Fruit fly (Drosophila melanogaster) whole organism, wandering third instar larva: Measurements from ENCODE around the gene Tig.

Experiments used
- Abd-B ChIP-seq: fragments of >200 bp; optimal IDR thresholded peaks from 2 replicates; lab custom pipeline; 2017; ENCODE audit warnings: missing biosample characterization, missing genetic modification characterization
- CG9705 ChIP-seq: fragments of 200-800 bp; sonication (Bioruptor generic); optimal IDR thresholded peaks from 2 replicates; lab custom pipeline; 2018; ENCODE audit warnings: missing biosample characterization, mild to moderate bottlenecking, missing genetic modification characterization
- Dfd ChIP-seq: fragments of >200 bp; optimal IDR thresholded peaks from 2 replicates; lab custom pipeline; 2017; ENCODE audit warnings: missing biosample characterization, missing genetic modification characterization
- Dif ChIP-seq: fragments of 200-275, 200-300 bp; sonication (Bioruptor generic); optimal IDR thresholded peaks from 2 replicates; lab custom pipeline; 2018; ENCODE audit warnings: missing biosample characterization, missing genetic modification characterization; ENCODE audit not compliant: partially characterized antibody
- GATAd ChIP-seq: sonication (Bioruptor generic); optimal IDR thresholded peaks from 2 replicates; lab custom pipeline; 2016; ENCODE audit warnings: missing biosample characterization, missing genetic modification characterization
- Hnf4 ChIP-seq: fragments of 200-800 bp; sonication (Bioruptor generic); optimal IDR thresholded peaks from 2 replicates; lab custom pipeline; 2016; ENCODE audit warnings: missing biosample characterization, mild to moderate bottlenecking, missing genetic modification characterization
- Hr78 ChIP-seq: fragments of >200 bp; optimal IDR thresholded peaks from 2 replicates; lab custom pipeline; 2017; ENCODE audit warnings: missing biosample characterization, missing genetic modification characterization
- Hr83 ChIP-seq: fragments of 200-300 bp; sonication (Bioruptor generic); optimal IDR thresholded peaks from 2 replicates; lab custom pipeline; 2016; ENCODE audit warnings: missing biosample characterization, mild to moderate bottlenecking, missing genetic modification characterization, moderate library complexity; ENCODE audit not compliant: poor library complexity, severe bottlenecking
- Jra ChIP-seq: sonication (Bioruptor generic); optimal IDR thresholded peaks from 2 replicates; lab custom pipeline; 2016; ENCODE audit warnings: missing biosample characterization, missing genetic modification characterization
- Myc ChIP-seq: fragments of >200 bp; optimal IDR thresholded peaks from 2 replicates; lab custom pipeline; 2017
- N ChIP-seq: fragments of >200 bp; optimal IDR thresholded peaks from 2 replicates; lab custom pipeline; 2018; ENCODE audit warnings: missing biosample characterization, missing external identifiers, missing genetic modification characterization
- OdsH ChIP-seq: fragments of 200-800 bp; sonication (Bioruptor generic); optimal IDR thresholded peaks from 2 replicates; lab custom pipeline; 2016; ENCODE audit warnings: missing biosample characterization, mild to moderate bottlenecking, missing genetic modification characterization
- Rel ChIP-seq, 2 experiments: fragments of 200-800 bp; sonication (Bioruptor generic) in 1 of 2; optimal IDR thresholded peaks; 2 replicates in 1 of 2; 3 replicates in 1 of 2; lab custom pipeline; 2016 to 2019; ENCODE audit warnings: mild to moderate bottlenecking in 2 of 2, missing biosample characterization in 2 of 2, missing genetic modification characterization in 2 of 2, moderate library complexity in 1 of 2
- Vsx2 ChIP-seq: fragments of 200-300, 225-300 bp; sonication (Bioruptor generic); optimal IDR thresholded peaks from 2 replicates; lab custom pipeline; 2018; ENCODE audit warnings: missing biosample characterization, missing genetic modification characterization; ENCODE audit not compliant: partially characterized antibody
- br ChIP-seq: fragments of 200-800 bp; sonication (Bioruptor generic); optimal IDR thresholded peaks from 2 replicates; lab custom pipeline; 2016; ENCODE audit warnings: missing biosample characterization, missing genetic modification characterization
- brk ChIP-seq: fragments of 200-800 bp; sonication (Bioruptor generic); optimal IDR thresholded peaks from 2 replicates; lab custom pipeline; 2016; ENCODE audit warnings: missing biosample characterization, mild to moderate bottlenecking, missing genetic modification characterization
- dl ChIP-seq, 2 experiments: fragments of 175-275, 200-275 bp in 1 of 2; fragments of 200-275 bp in 1 of 2; sonication (Bioruptor generic); optimal IDR thresholded peaks; lab custom pipeline; 2018; ENCODE audit warnings: mild to moderate bottlenecking in 2 of 2, missing biosample characterization in 2 of 2, missing genetic modification characterization in 2 of 2, moderate library complexity in 2 of 2; ENCODE audit not compliant: partially characterized antibody in 2 of 2, insufficient read depth in 1 of 2
- dsf ChIP-seq: sonication (Bioruptor generic); optimal IDR thresholded peaks from 2 replicates; lab custom pipeline; 2016; ENCODE audit warnings: missing biosample characterization, missing genetic modification characterization, borderline replicate concordance
- ey ChIP-seq: fragments of 200-800 bp; sonication (Bioruptor generic); optimal IDR thresholded peaks from 2 replicates; lab custom pipeline; 2016; ENCODE audit warnings: missing biosample characterization, missing genetic modification characterization
- foxo ChIP-seq, 2 experiments: fragments of 200-800 bp; sonication (Bioruptor generic); optimal IDR thresholded peaks; 2 replicates in 1 of 2; 3 replicates in 1 of 2; lab custom pipeline; 2016 to 2017; ENCODE audit warnings: missing biosample characterization in 2 of 2, missing genetic modification characterization in 2 of 2
- fru ChIP-seq: fragments of 200-800 bp; sonication (Bioruptor generic); optimal IDR thresholded peaks from 3 replicates; lab custom pipeline; 2016; ENCODE audit warnings: missing biosample characterization, mild to moderate bottlenecking, missing genetic modification characterization
- h ChIP-seq: fragments of 200-800 bp; sonication (Bioruptor generic); optimal IDR thresholded peaks from 3 replicates; lab custom pipeline; 2016; ENCODE audit warnings: missing biosample characterization, mild to moderate bottlenecking, missing genetic modification characterization
- jim ChIP-seq: fragments of 175-275, 200-325 bp; sonication (Bioruptor generic); optimal IDR thresholded peaks from 2 replicates; lab custom pipeline; 2016; ENCODE audit warnings: missing biosample characterization, mild to moderate bottlenecking, missing genetic modification characterization
- lola ChIP-seq: fragments of >200 bp; optimal IDR thresholded peaks from 2 replicates; lab custom pipeline; 2017; ENCODE audit warnings: missing biosample characterization, missing genetic modification characterization
- psq ChIP-seq: fragments of 200-800 bp; sonication (Bioruptor generic); optimal IDR thresholded peaks from 3 replicates; lab custom pipeline; 2017; ENCODE audit warnings: missing biosample characterization, mild to moderate bottlenecking, missing genetic modification characterization, moderate library complexity
- rgr ChIP-seq: fragments of 200-800 bp; sonication (Bioruptor generic); optimal IDR thresholded peaks from 3 replicates; lab custom pipeline; 2016; ENCODE audit warnings: missing biosample characterization, mild to moderate bottlenecking, missing genetic modification characterization
- sage ChIP-seq: fragments of 200-800 bp; sonication (Bioruptor generic); optimal IDR thresholded peaks from 2 replicates; lab custom pipeline; 2016; ENCODE audit warnings: missing biosample characterization, mild to moderate bottlenecking, missing genetic modification characterization
- sv ChIP-seq: fragments of 200-800 bp; sonication (Bioruptor generic); optimal IDR thresholded peaks from 3 replicates; lab custom pipeline; 2016; ENCODE audit warnings: missing biosample characterization, missing genetic modification characterization
- tai ChIP-seq: sonication (Bioruptor generic); optimal IDR thresholded peaks from 2 replicates; lab custom pipeline; 2016; ENCODE audit warnings: missing biosample characterization, missing genetic modification characterization
- usp ChIP-seq: fragments of >200 bp; optimal IDR thresholded peaks from 2 replicates; lab custom pipeline; 2017; ENCODE audit warnings: missing biosample characterization, missing genetic modification characterization

The Tig gene

dm6 chr2L:6455032-6455954, 32.2 kb upstream of the Tig start, which contains the start of gene retm:
Gene retm, minus strand, starts transcription at chr2L:6455929.
- TF ChIP-seq Dif = no peak
- TF ChIP-seq usp (GFP tag; lab: Kevin White, UChicago) = no peak
- no peak for TF ChIP-seq dsf (GFP tag; lab: Kevin White, UChicago)
- TF ChIP-seq sage (GFP tag; lab: Kevin White, UChicago) = no peak
- no peak for TF ChIP-seq dl (GFP tag; optimal IDR thresholded peaks at IDR 0.05; lab: Kevin White, UChicago; ENCODE audit: insufficient read depth in 1 of 2, partially characterized antibody in 2 of 2)
- TF ChIP-seq N (GFP tag; lab: Kevin White, UChicago) = peak; percentile 76
- TF ChIP-seq tai (GFP tag; lab: Kevin White, UChicago) = no peak
- no peak for TF ChIP-seq br (GFP tag; lab: Kevin White, UChicago)
- TF ChIP-seq fru (GFP tag; lab: Kevin White, UChicago) = peak; percentile 37
- peak in 1 of 2 experiments; percentile 18 for TF ChIP-seq foxo (GFP tag; optimal IDR thresholded peaks at IDR 0.05; lab: Kevin White, UChicago)
- no peak for TF ChIP-seq lola (GFP tag; lab: Kevin White, UChicago)
- no peak for TF ChIP-seq Abd-B (GFP tag; lab: Kevin White, UChicago)
- TF ChIP-seq GATAd (GFP tag; lab: Kevin White, UChicago) = no peak

dm6 chr2L:6449753-6450152, 26.6 kb upstream of the Tig start:
- TF ChIP-seq Rel (GFP tag; optimal IDR thresholded peaks at IDR 0.05; lab: Kevin White, UChicago) (no peak), Rel (tag; optimal IDR thresholded peaks at IDR 0.05; lab: Kevin White, UChicago) (peak; percentile 47), Hnf4 (GFP tag; lab: Kevin White, UChicago) (no peak), GATAd (GFP tag; lab: Kevin White, UChicago) (no peak), ey (no peak)
- TF ChIP-seq, all 38 proteins: peak for 1

- TF ChIP-seq jim (GFP tag; lab: Kevin White, UChicago) (no peak), Rel (GFP tag; optimal IDR thresholded peaks at IDR 0.05; lab: Kevin White, UChicago) (no peak), Rel (tag; optimal IDR thresholded peaks at IDR 0.05; lab: Kevin White, UChicago) (no peak), Vsx2 (GFP tag; lab: Kevin White, UChicago) (no peak), psq (GFP tag; lab: Kevin White, UChicago) (no peak), fru (GFP tag; lab: Kevin White, UChicago) (no peak), dsf (GFP tag; lab: Kevin White, UChicago) (no peak), GATAd (GFP tag; lab: Kevin White, UChicago) (no peak), sv (no peak), ey (no peak), h (GFP tag; lab: Kevin White, UChicago) (no peak), Hnf4 (GFP tag; lab: Kevin White, UChicago) (no peak), Jra (GFP tag; lab: Kevin White, UChicago) (no peak), sage (GFP tag; lab: Kevin White, UChicago) (no peak), Dfd (GFP tag; lab: Kevin White, UChicago) (no peak), Hr78 (GFP tag; lab: Kevin White, UChicago) (no peak), Abd-B (GFP tag; lab: Kevin White, UChicago) (no peak), Myc (lab: Kevin White, UChicago) (no peak), CG9705 (no peak), brk (GFP tag; lab: Kevin White, UChicago) (no peak), OdsH (GFP tag; lab: Kevin White, UChicago) (no peak)
Observed at dm6 chr2L:6448334-6448703, 25.2 kb upstream of the Tig start, which contains the start of gene Acox3. Gene Acox3, minus strand, starts transcription at chr2L:6448403.

- TF ChIP-seq OdsH (GFP tag; lab: Kevin White, UChicago) = no peak
- TF ChIP-seq rgr (GFP tag; lab: Kevin White, UChicago) = peak; percentile 16
- peak; percentile 10 for TF ChIP-seq Dif
- peak; percentile 58 for TF ChIP-seq Hr83
- TF ChIP-seq Hr78 (GFP tag; lab: Kevin White, UChicago) = no peak
Observed at dm6 chr2L:6447581-6448333, 24.6 kb upstream of the Tig start.
